Worm (Caenorhabditis elegans) whole organism, L4 larva: ENCODE measurements around the gene W08E12.5.
"Not testable (repeated sequence)": the region's sequence is repeated elsewhere in the genome, so short reads cannot be mapped to it uniquely, and the experiment has no call there.

Source experiments
- F37D6.2 ChIP-seq: sonication (generic microtip); optimal IDR thresholded peaks from 2 replicates; lab custom pipeline; 2016; ENCODE audit warnings: mild to moderate bottlenecking, missing genetic modification characterization, missing compliant biosample characterization
- T26A8.4 ChIP-seq: fragments of 200-800 bp; sonication (Bioruptor generic); IDR thresholded peaks from 2 replicates; pipeline ENCODE4 v1.3.6; 2022; ENCODE audit warnings: missing genetic modification characterization, missing compliant biosample characterization
- Y105C5A.15 ChIP-seq: fragments of 200-800 bp; sonication (Bioruptor generic); IDR thresholded peaks from 2 replicates; pipeline ENCODE4 v1.3.6; 2022; ENCODE audit warnings: missing genetic modification characterization, missing compliant biosample characterization
- Y48G9A.11 ChIP-seq: fragments of 200-800 bp; sonication (Bioruptor generic); IDR thresholded peaks from 2 replicates; pipeline ENCODE4 v1.3.6; 2022; ENCODE audit warnings: missing genetic modification reagents, missing genetic modification characterization, missing compliant biosample characterization
- Y75B8A.6 ChIP-seq: fragments of 200-800 bp; sonication (Bioruptor generic); IDR thresholded peaks from 2 replicates; pipeline ENCODE4 v1.3.6; 2022; ENCODE audit warnings: missing genetic modification reagents, missing genetic modification characterization, missing compliant biosample characterization
- ZK337.2 ChIP-seq: fragments of 200-800 bp; sonication (Bioruptor generic); IDR thresholded peaks from 2 replicates; pipeline ENCODE4 v1.3.6; 2022; ENCODE audit warnings: missing genetic modification reagents, missing genetic modification characterization, missing compliant biosample characterization
- aha-1 ChIP-seq: fragments of 150-350 bp; peaks from one replicate; lab custom pipeline; 2014; ENCODE audit warnings: missing biosample characterization, missing genetic modification characterization
- ama-1 ChIP-seq: fragments of 150-350 bp; optimal IDR thresholded peaks from 2 replicates; lab custom pipeline; 2014; ENCODE audit warnings: inconsistent platforms, mixed read lengths
- arid-1 ChIP-seq: fragments of 200-800 bp; sonication (Bioruptor generic); conservative IDR thresholded peaks from 2 replicates; pipeline ENCODE4 v1.3.6; 2022; ENCODE audit warnings: missing genetic modification reagents, missing genetic modification characterization, missing compliant biosample characterization
- ceh-20 ChIP-seq: fragments of 200-800 bp; sonication (Bioruptor generic); IDR thresholded peaks from 2 replicates; pipeline ENCODE4 v1.3.6; 2022; ENCODE audit warnings: missing genetic modification reagents, missing genetic modification characterization, missing compliant biosample characterization
- ceh-44 ChIP-seq: fragments of 200-800 bp; sonication (Bioruptor generic); IDR thresholded peaks from 2 replicates; pipeline ENCODE4 v1.3.6; 2022; ENCODE audit warnings: missing genetic modification reagents, missing genetic modification characterization, missing compliant biosample characterization
- daf-16 ChIP-seq, 3 experiments: sonication (generic microtip); optimal IDR thresholded peaks; 2 replicates each; lab custom pipeline; 2016 to 2017; ENCODE audit warnings: missing genetic modification characterization in 3 of 3, missing genetic modification reagents in 3 of 3, mild to moderate bottlenecking in 2 of 3, missing compliant biosample characterization in 2 of 3, missing biosample characterization in 1 of 3, moderate library complexity in 1 of 3
- dmd-9 ChIP-seq: fragments of 200-800 bp; sonication (Bioruptor generic); IDR thresholded peaks from 2 replicates; pipeline ENCODE4 v1.3.6; 2022; ENCODE audit warnings: missing genetic modification reagents, missing genetic modification characterization, missing compliant biosample characterization
- dpl-1 ChIP-seq: fragments of 150-350 bp; optimal IDR thresholded peaks from 2 replicates; lab custom pipeline; 2014; ENCODE audit warnings: missing biosample characterization, missing genetic modification reagents, missing genetic modification characterization
- duxl-1 ChIP-seq: sonication (generic microtip); optimal IDR thresholded peaks from 2 replicates; lab custom pipeline; 2016; ENCODE audit warnings: mild to moderate bottlenecking, missing genetic modification characterization, moderate library complexity, missing compliant biosample characterization; ENCODE audit not compliant: poor library complexity
- egl-27 ChIP-seq: sonication (generic microtip); optimal IDR thresholded peaks from 3 replicates; lab custom pipeline; 2017; ENCODE audit warnings: missing biosample characterization, missing genetic modification reagents, missing genetic modification characterization
- hlh-11 ChIP-seq: fragments of 200-800 bp; sonication (Bioruptor generic); optimal IDR thresholded peaks from 2 replicates; lab custom pipeline; 2018; ENCODE audit warnings: mild to moderate bottlenecking, missing genetic modification characterization, missing compliant biosample characterization
- hmg-1.1 ChIP-seq: fragments of 200-800 bp; sonication (Bioruptor generic); IDR thresholded peaks from 2 replicates; pipeline ENCODE4 v1.3.6; 2022; ENCODE audit warnings: missing genetic modification reagents, missing genetic modification characterization, missing compliant biosample characterization
- lin-13 ChIP-seq: fragments of 150-350 bp; optimal IDR thresholded peaks from 2 replicates; lab custom pipeline; 2014; ENCODE audit warnings: missing biosample characterization, missing genetic modification reagents, missing genetic modification characterization
- lin-38 ChIP-seq: fragments of 200-800 bp; sonication (Bioruptor generic); IDR thresholded peaks from 2 replicates; pipeline ENCODE4 v1.3.6; 2022; ENCODE audit warnings: missing genetic modification reagents, missing genetic modification characterization, missing compliant biosample characterization
- lir-3 ChIP-seq: sonication (generic microtip); optimal IDR thresholded peaks from 2 replicates; lab custom pipeline; 2016; ENCODE audit warnings: mild to moderate bottlenecking, missing genetic modification characterization, missing compliant biosample characterization
- lsy-2 ChIP-seq, 2 experiments: fragments of 150-350 bp in 1 of 2; sonication (generic microtip) in 1 of 2; optimal IDR thresholded peaks; 2 replicates each; lab custom pipeline; 2014 to 2017; ENCODE audit warnings: missing biosample characterization in 2 of 2, missing genetic modification characterization in 2 of 2
- madf-9 ChIP-seq: fragments of 200-800 bp; sonication (Bioruptor generic); conservative IDR thresholded peaks from 2 replicates; pipeline ENCODE4 v1.3.6; 2022; ENCODE audit warnings: missing genetic modification reagents, missing genetic modification characterization, missing compliant biosample characterization
- mdt-29 ChIP-seq: fragments of 200-800 bp; sonication (Bioruptor generic); IDR thresholded peaks from 2 replicates; pipeline ENCODE4 v1.3.6; 2022; ENCODE audit warnings: missing genetic modification reagents, missing genetic modification characterization, missing compliant biosample characterization
- mes-2 ChIP-seq: sonication (generic microtip); optimal IDR thresholded peaks from 2 replicates; lab custom pipeline; 2016; ENCODE audit warnings: missing genotype, mild to moderate bottlenecking, missing genetic modification characterization, missing compliant biosample characterization; ENCODE audit not compliant: poor library complexity, severe bottlenecking
- mxl-2 ChIP-seq: fragments of 200-800 bp; sonication (Bioruptor generic); conservative IDR thresholded peaks from 2 replicates; pipeline ENCODE4 v1.3.6; 2022; ENCODE audit warnings: missing genetic modification reagents, missing genetic modification characterization, missing compliant biosample characterization
- nhr-102 ChIP-seq: sonication (generic microtip); optimal IDR thresholded peaks from 2 replicates; lab custom pipeline; 2016; ENCODE audit warnings: mild to moderate bottlenecking, missing genetic modification characterization, moderate library complexity, missing compliant biosample characterization
- nhr-25 ChIP-seq: sonication (generic microtip); optimal IDR thresholded peaks from 2 replicates; lab custom pipeline; 2017; ENCODE audit warnings: missing genetic modification characterization, mild to moderate bottlenecking, missing compliant biosample characterization, antibody characterized with exemption, moderate library complexity, borderline replicate concordance; ENCODE audit not compliant: insufficient read depth
- nhr-42 ChIP-seq: fragments of 200-800 bp; sonication (Bioruptor generic); IDR thresholded peaks from 2 replicates; pipeline ENCODE4 v1.3.6; 2022; ENCODE audit warnings: missing genetic modification characterization, missing compliant biosample characterization
- nhr-48 ChIP-seq: sonication (generic microtip); optimal IDR thresholded peaks from 2 replicates; lab custom pipeline; 2016; ENCODE audit warnings: mild to moderate bottlenecking, missing genetic modification characterization, missing compliant biosample characterization
- nhr-76 ChIP-seq: fragments of 150-350 bp; optimal IDR thresholded peaks from 2 replicates; lab custom pipeline; 2014; ENCODE audit warnings: missing biosample characterization, missing genetic modification characterization
- nhr-77 ChIP-seq: fragments of 150-350 bp; optimal IDR thresholded peaks from 2 replicates; lab custom pipeline; 2014; ENCODE audit warnings: missing biosample characterization, missing genetic modification characterization
- pha-4 ChIP-seq, 2 experiments: fragments of 150-350 bp in 1 of 2; fragments of 200-800 bp in 1 of 2; sonication (Bioruptor generic) in 1 of 2; IDR thresholded peaks in 1 of 2; optimal IDR thresholded peaks in 1 of 2; 2 replicates each; pipeline versions ENCODE4 v1.3.6 to Lab custom; 2014 to 2022; ENCODE audit warnings: missing genetic modification characterization in 2 of 2, missing genetic modification reagents in 2 of 2, missing biosample characterization in 1 of 2, missing compliant biosample characterization in 1 of 2
- rbr-2 ChIP-seq: sonication (generic microtip); optimal IDR thresholded peaks from 2 replicates; lab custom pipeline; 2016; ENCODE audit warnings: missing genotype, missing genetic modification characterization, missing compliant biosample characterization
- saeg-2 ChIP-seq: fragments of 200-800 bp; sonication (Bioruptor generic); IDR thresholded peaks from 2 replicates; pipeline ENCODE4 v1.3.6; 2022; ENCODE audit warnings: missing genetic modification reagents, missing genetic modification characterization, missing compliant biosample characterization
- set-16 ChIP-seq: fragments of 200-800 bp; sonication (Bioruptor generic); IDR thresholded peaks from 2 replicates; pipeline ENCODE4 v1.3.6; 2022; ENCODE audit warnings: missing genetic modification reagents, missing genetic modification characterization, missing compliant biosample characterization
- snpc-1.2 ChIP-seq: fragments of 200-800 bp; sonication (Bioruptor generic); IDR thresholded peaks from 2 replicates; pipeline ENCODE4 v1.3.6; 2022; ENCODE audit warnings: missing genetic modification reagents, missing genetic modification characterization, missing compliant biosample characterization
- tra-1 ChIP-seq: fragments of 200-800 bp; sonication (Bioruptor generic); IDR thresholded peaks from 2 replicates; pipeline ENCODE4 v1.3.6; 2022; ENCODE audit warnings: missing genetic modification reagents, missing genetic modification characterization, missing compliant biosample characterization
- zfp-2 ChIP-seq: sonication (generic microtip); optimal IDR thresholded peaks from 2 replicates; lab custom pipeline; 2016; ENCODE audit warnings: mild to moderate bottlenecking, missing genetic modification characterization, missing compliant biosample characterization
- zfp-3 ChIP-seq: fragments of 200-800 bp; sonication (Bioruptor generic); conservative IDR thresholded peaks from 2 replicates; pipeline ENCODE4 v1.3.6; 2022; ENCODE audit warnings: missing genetic modification reagents, missing genetic modification characterization, missing compliant biosample characterization

The W08E12.5 gene

ce11 chrIV:3313311-3313710, 12.7 kb downstream of the W08E12.5 start (continued):
- peak; percentile 94 for TF ChIP-seq Y48G9A.11 (GFP tag; lab: Robert Waterston, UW)
- peak; percentile 69 for TF ChIP-seq hlh-11
- TF ChIP-seq tra-1 = peak; percentile 96
- TF ChIP-seq lin-38 (GFP tag; lab: Robert Waterston, UW) = peak; percentile 98
- TF ChIP-seq nhr-102 (tag; lab: Kevin White, UChicago) = peak; percentile 88
- 0 out of 2 replicates have a peak, but pooled peaks have one; percentile 44 for TF ChIP-seq ceh-44 (GFP tag; lab: Robert Waterston, UW)
- peak; percentile 97 for TF ChIP-seq dmd-9 (GFP tag; lab: Robert Waterston, UW)
- peak; percentile 87 for TF ChIP-seq rbr-2 (tag; lab: Kevin White, UChicago)
- TF ChIP-seq zfp-2 (tag; lab: Kevin White, UChicago) = peak; percentile 72
- peak; percentile 94 for TF ChIP-seq saeg-2
- TF ChIP-seq Y75B8A.6 (GFP tag; lab: Robert Waterston, UW) = peak; percentile 83; the same call in 1 of the 2 replicates
- TF ChIP-seq ceh-20 (GFP tag; lab: Robert Waterston, UW) = peak; percentile 96
- TF ChIP-seq nhr-42 = peak; percentile 98
- TF ChIP-seq pha-4 (GFP tag; IDR thresholded peaks at IDR 0.05; lab: Robert Waterston, UW) = peak; percentile 96; the same call in 1 of the 2 replicates
- not testable (repeated sequence) for TF ChIP-seq pha-4 (tag; optimal IDR thresholded peaks at IDR 0.05; lab: Kevin White, UChicago)
- peak; percentile 56 for TF ChIP-seq dpl-1 (GFP tag; lab: Kevin White, UChicago)
- TF ChIP-seq madf-9 (GFP tag; lab: Robert Waterston, UW) = peak; percentile 82
- TF ChIP-seq nhr-77 (tag; lab: Kevin White, UChicago) = peak; percentile 38
- peak; percentile 63 for TF ChIP-seq nhr-48 (tag; lab: Kevin White, UChicago)
- peak; percentile 88 for TF ChIP-seq snpc-1.2
- 0 out of 2 replicates have a peak, but pooled peaks have one; percentile 47 for TF ChIP-seq mxl-2
- TF ChIP-seq zfp-3 (GFP tag; lab: Robert Waterston, UW) = peak; percentile 98

DNA sequence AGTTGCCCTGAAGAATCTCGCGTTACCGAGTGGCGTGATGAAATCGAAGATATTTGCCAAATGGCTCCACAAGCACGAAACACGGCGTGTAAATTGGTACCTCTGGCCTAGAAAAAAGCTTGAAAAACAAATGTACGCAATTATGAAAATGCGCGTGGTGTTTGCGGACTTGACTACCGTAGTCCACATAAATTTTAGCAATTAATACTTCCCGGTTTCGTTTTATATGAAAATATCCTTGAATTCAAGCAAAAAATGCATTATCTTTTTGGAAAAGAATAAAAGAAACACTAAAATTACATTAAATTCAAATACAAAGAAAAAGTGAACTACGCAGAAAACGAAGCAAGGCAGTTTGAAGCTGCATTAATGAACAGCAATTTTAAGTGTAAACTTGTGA, 13.5 kb downstream of the W08E12.5 start:
- TF ChIP-seq lsy-2 (tag; optimal IDR thresholded peaks at IDR 0.05; lab: Kevin White, UChicago) = peak in 1 of 2 experiments; percentile 58

DNA sequence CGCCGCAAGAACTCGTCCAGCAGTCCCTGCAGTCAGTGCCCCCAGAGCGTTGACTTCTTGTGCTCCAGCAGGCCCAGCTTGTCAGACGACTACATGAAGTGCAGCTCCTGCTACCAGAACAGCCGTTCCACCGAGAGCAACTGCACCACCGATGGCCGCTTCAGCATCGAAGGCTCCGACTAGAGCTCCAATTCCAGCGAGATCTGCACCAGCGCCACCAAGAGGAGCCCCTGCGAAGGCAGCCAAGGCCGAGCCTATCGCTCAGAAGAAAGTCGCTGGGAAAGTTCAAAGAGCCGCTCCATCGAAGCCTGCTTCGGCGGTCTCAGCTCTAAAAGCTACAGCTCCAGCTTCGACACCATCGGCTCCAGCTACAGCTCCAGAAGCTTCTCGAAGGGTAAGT, 20.2 kb downstream of the W08E12.5 start:
- TF ChIP-seq set-16 = peak; percentile 93
- TF ChIP-seq, all 104 proteins: peak for 1; not testable (repeated sequence) for 103

ce11 chrIV:3331758-3332157, 31.2 kb downstream of the W08E12.5 start, which contains the start of gene F42A6.5:
TSS of gene F42A6.5 (minus strand) at chrIV:3331858.
- TF ChIP-seq lir-3 (tag; lab: Kevin White, UChicago); ZK337.2 (GFP tag; lab: Robert Waterston, UW); lin-13 (GFP tag; lab: Kevin White, UChicago): not testable (repeated sequence)

- peak; percentile 80 for TF ChIP-seq aha-1 (tag; lab: Kevin White, UChicago)
- peak; percentile 62 for TF ChIP-seq nhr-102 (tag; lab: Kevin White, UChicago)
- peak; percentile 50 for TF ChIP-seq nhr-25
- 0 out of 2 replicates have a peak, but pooled peaks have one; percentile 22 for TF ChIP-seq tra-1
- peak; percentile 20 for TF ChIP-seq nhr-77 (tag; lab: Kevin White, UChicago)
- TF ChIP-seq egl-27 (tag; lab: Kevin White, UChicago) = no peak
- no peak for TF ChIP-seq hmg-1.1 (GFP tag; lab: Robert Waterston, UW)
- peak; percentile 87 for TF ChIP-seq T26A8.4 (GFP tag; lab: Robert Waterston, UW)
- peak; percentile 52 for TF ChIP-seq lin-13 (GFP tag; lab: Kevin White, UChicago)
- peak; percentile 83 for TF ChIP-seq ama-1 (lab: Kevin White, UChicago)
- no peak for TF ChIP-seq nhr-76 (tag; lab: Kevin White, UChicago)
- peak; percentile 43 for TF ChIP-seq hlh-11
- peak; percentile 91 for TF ChIP-seq arid-1
- 0 out of 2 replicates have a peak, but pooled peaks have one; percentile 35 for TF ChIP-seq mdt-29 (GFP tag; lab: Robert Waterston, UW)
- TF ChIP-seq daf-16 (GFP tag; optimal IDR thresholded peaks at IDR 0.05; lab: Kevin White, UChicago) = peak in 1 of 2 experiments; percentile 22
- peak; percentile 30 for TF ChIP-seq daf-16 (tag; optimal IDR thresholded peaks at IDR 0.05; lab: Kevin White, UChicago)
- peak; percentile 33 for TF ChIP-seq duxl-1 (tag; lab: Kevin White, UChicago)
- TF ChIP-seq mes-2 (tag; lab: Kevin White, UChicago) = peak; percentile 48
- TF ChIP-seq F37D6.2 (tag; lab: Kevin White, UChicago) = no peak
- TF ChIP-seq lin-38 (GFP tag; lab: Robert Waterston, UW) = peak; percentile 84
- peak; percentile 60 for TF ChIP-seq Y105C5A.15
- TF ChIP-seq lsy-2 (tag; optimal IDR thresholded peaks at IDR 0.05; lab: Kevin White, UChicago) = peak in 1 of 2 experiments; percentile 53
- TF ChIP-seq Y75B8A.6 (GFP tag; lab: Robert Waterston, UW) = 0 out of 2 replicates have a peak, but pooled peaks have one; percentile 67
Observed at ce11 chrIV:3336585-3336984, 36.0 kb downstream of the W08E12.5 start, which contains the start of gene F42A6.6. TSS of gene F42A6.6 (minus strand) at chrIV:3336873.
